Fruit fly (Drosophila melanogaster): Measurements from ENCODE around the gene loh.

loh gene

dm6 chr2L:10408122-10408576 is 34.2 kb upstream of the loh start, which contains the start of the genes Ip259 and RpS27A:
TSS of gene Ip259 (plus strand) at chr2L:10408352.
TSS of gene RpS27A (plus strand) at chr2L:10408352.
- peak; percentile 86 for TF ChIP-seq B-H2 (GFP tag; optimal IDR thresholded peaks at IDR 0.05)
- peak; percentile 45 for TF ChIP-seq CG13424 (tag; optimal IDR thresholded peaks at IDR 0.05)
- no peak for TF ChIP-seq CG2129 (GFP tag; IDR thresholded peaks at IDR 0.05; ENCODE audit: partially characterized antibody)
- peak; percentile 57 for TF ChIP-seq lmd (GFP tag; IDR thresholded peaks at IDR 0.05)
- TF ChIP-seq vnd (GFP tag; IDR thresholded peaks at IDR 0.05; ENCODE audit: partially characterized antibody), result no peak
- peak; percentile 75 for TF ChIP-seq zen (tag; optimal IDR thresholded peaks at IDR 0.05)
- TF ChIP-seq Sry-β (GFP tag; optimal IDR thresholded peaks at IDR 0.05), result peak; percentile 53
- TF ChIP-seq sc (optimal IDR thresholded peaks at IDR 0.05), result no peak
- TF ChIP-seq sc (GFP tag; optimal IDR thresholded peaks at IDR 0.05), result peak; percentile 59
- peak; percentile 29 for TF ChIP-seq CG9797 (GFP tag; optimal IDR thresholded peaks at IDR 0.05)
- TF ChIP-seq Ptx1 (GFP tag; IDR thresholded peaks at IDR 0.05), result peak; percentile 71; the same call in 1 of the 2 replicates
- no peak for TF ChIP-seq lab (GFP tag; optimal IDR thresholded peaks at IDR 0.05)
- TF ChIP-seq CG13775 (GFP tag; optimal IDR thresholded peaks at IDR 0.05), result peak; percentile 87
- no peak for TF ChIP-seq jing (GFP tag; optimal IDR thresholded peaks at IDR 0.05)
- peak; percentile 69 for TF ChIP-seq CG7928 (GFP tag; optimal IDR thresholded peaks at IDR 0.05)
- TF ChIP-seq z (GFP tag; IDR thresholded peaks at IDR 0.05), result no peak
- TF ChIP-seq scrt (GFP tag; optimal IDR thresholded peaks at IDR 0.05), result peak; percentile 74
- peak; percentile 60 for TF ChIP-seq CG8359 (GFP tag; optimal IDR thresholded peaks at IDR 0.05; ENCODE audit: borderline replicate concordance)
- TF ChIP-seq CG33213 (GFP tag; optimal IDR thresholded peaks at IDR 0.05), result peak; percentile 88
- TF ChIP-seq CG12155 (GFP tag; optimal IDR thresholded peaks at IDR 0.05), result peak; percentile 33
- TF ChIP-seq CkIIα-i1 (GFP tag; IDR thresholded peaks at IDR 0.05), result no peak
- peak; percentile 40 for TF ChIP-seq gsb (GFP tag; IDR thresholded peaks at IDR 0.05)
- peak; percentile 56 for TF ChIP-seq al (GFP tag; IDR thresholded peaks at IDR 0.05)
- TF ChIP-seq CG30020 (tag; optimal IDR thresholded peaks at IDR 0.05), result peak; percentile 99
- peak; percentile 51 for TF ChIP-seq CG6683 (GFP tag; optimal IDR thresholded peaks at IDR 0.05)
- peak; percentile 1 for TF ChIP-seq bab2 (GFP tag; optimal IDR thresholded peaks at IDR 0.05)
- TF ChIP-seq CG4360 (GFP tag; IDR thresholded peaks at IDR 0.05), result 0 out of 2 replicates have a peak, but pooled peaks have one; percentile 40
- peak; percentile 96 for TF ChIP-seq dm (GFP tag; optimal IDR thresholded peaks at IDR 0.05)
- peak; percentile 57 for TF ChIP-seq CG10979 (tag; optimal IDR thresholded peaks at IDR 0.05)
- peak; percentile 64 for TF ChIP-seq ewg (GFP tag; optimal IDR thresholded peaks at IDR 0.05)
- TF ChIP-seq CG15601 (tag; optimal IDR thresholded peaks at IDR 0.05), result peak; percentile 55
- no peak for TF ChIP-seq hkb (optimal IDR thresholded peaks at IDR 0.05)
- TF ChIP-seq hkb (GFP tag; IDR thresholded peaks at IDR 0.05), result peak; percentile 68
- peak; percentile 6 for TF ChIP-seq CG16815 (GFP tag; optimal IDR thresholded peaks at IDR 0.05)
- peak; percentile 65 for TF ChIP-seq CoRest (tag; optimal IDR thresholded peaks at IDR 0.05)
- TF ChIP-seq CG17568 (GFP tag; optimal IDR thresholded peaks at IDR 0.05), result peak; percentile 64
- peak; percentile 61; the same call in 1 of the 3 replicates for TF ChIP-seq CG7357 (GFP tag; IDR thresholded peaks at IDR 0.05)
- TF ChIP-seq Max (GFP tag; optimal IDR thresholded peaks at IDR 0.05), result peak; percentile 86
- TF ChIP-seq gce (GFP tag; IDR thresholded peaks at IDR 0.05), result peak; percentile 83; the same call in 2 of the 3 replicates
- TF ChIP-seq MTF-1 (GFP tag; optimal IDR thresholded peaks at IDR 0.05; ENCODE audit: borderline replicate concordance), result no peak
- TF ChIP-seq CG15269 (tag; optimal IDR thresholded peaks at IDR 0.05), result no peak
- TF ChIP-seq chm (GFP tag; IDR thresholded peaks at IDR 0.05), result peak; percentile 86; the same call in 1 of the 2 replicates
- TF ChIP-seq CG15073 (GFP tag; optimal IDR thresholded peaks at IDR 0.05), result no peak
- TF ChIP-seq wdn (GFP tag; IDR thresholded peaks at IDR 0.05), result peak; percentile 54; the same call in 1 of the 2 replicates
- TF ChIP-seq yki (optimal IDR thresholded peaks at IDR 0.05), result no peak
- peak; percentile 2 for TF ChIP-seq gfzf (GFP tag; optimal IDR thresholded peaks at IDR 0.05)
- no peak for TF ChIP-seq tx (GFP tag; optimal IDR thresholded peaks at IDR 0.05)
- no peak for TF ChIP-seq ATbp (GFP tag; optimal IDR thresholded peaks at IDR 0.05)
- TF ChIP-seq CG9727 (GFP tag; optimal IDR thresholded peaks at IDR 0.05), result peak; percentile 91
- TF ChIP-seq CG4404 (GFP tag; IDR thresholded peaks at IDR 0.05), result no peak
- peak; percentile 87 for TF ChIP-seq CG17328 (GFP tag; IDR thresholded peaks at IDR 0.05)
